Fruit fly (Drosophila melanogaster) Kc167 (cell line): Measurements from ENCODE around the gene CG10026.

Experiments used
- Myc ChIP-seq: fragments of >200 bp; optimal IDR thresholded peaks from 2 replicates; lab custom pipeline; 2017; ENCODE audit warnings: missing external identifiers
- Sin3A ChIP-seq: fragments of >200 bp; optimal IDR thresholded peaks from 2 replicates; lab custom pipeline; 2018; ENCODE audit warnings: missing external identifiers
- h ChIP-seq: fragments of >200 bp; optimal IDR thresholded peaks from 3 replicates; lab custom pipeline; 2018; ENCODE audit warnings: missing external identifiers
- insv ChIP-seq: fragments of >200 bp; optimal IDR thresholded peaks from 3 replicates; lab custom pipeline; 2018; ENCODE audit warnings: missing external identifiers
- psq ChIP-seq: fragments of >200 bp; optimal IDR thresholded peaks from 2 replicates; lab custom pipeline; 2017; ENCODE audit warnings: missing external identifiers
- ttk ChIP-seq: sonication (Bioruptor generic); optimal IDR thresholded peaks from 2 replicates; lab custom pipeline; 2017; ENCODE audit warnings: missing external identifiers

The CG10026 gene

DNA sequence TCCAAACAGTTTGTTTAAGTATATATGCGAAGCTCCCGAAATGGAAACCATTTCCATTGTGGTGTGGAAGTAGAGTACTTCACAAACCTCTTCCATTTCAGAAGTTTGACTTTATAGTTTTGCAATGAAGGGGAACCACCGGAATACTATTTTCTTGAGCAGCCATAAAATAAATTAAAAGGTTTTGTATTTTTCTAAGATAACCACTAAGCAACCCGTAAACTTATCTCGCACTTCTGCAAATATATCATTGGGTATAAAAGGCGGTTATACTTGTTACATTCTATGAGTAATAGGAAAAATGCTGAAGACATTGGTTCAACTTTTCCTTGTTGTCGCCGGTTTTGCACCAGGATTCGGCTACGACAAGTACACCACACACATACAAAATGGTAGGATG, 36.0 kb upstream of the CG10026 start, which contains the start of gene lectin-37Da:
Gene lectin-37Da (plus strand): TSS at position 301 of the 400 bp plus-strand sequence.
- TF ChIP-seq insv (lab: Kevin White, UChicago) (no peak), Sin3A (lab: Kevin White, UChicago) (no peak), psq (lab: Kevin White, UChicago) (no peak)

DNA sequence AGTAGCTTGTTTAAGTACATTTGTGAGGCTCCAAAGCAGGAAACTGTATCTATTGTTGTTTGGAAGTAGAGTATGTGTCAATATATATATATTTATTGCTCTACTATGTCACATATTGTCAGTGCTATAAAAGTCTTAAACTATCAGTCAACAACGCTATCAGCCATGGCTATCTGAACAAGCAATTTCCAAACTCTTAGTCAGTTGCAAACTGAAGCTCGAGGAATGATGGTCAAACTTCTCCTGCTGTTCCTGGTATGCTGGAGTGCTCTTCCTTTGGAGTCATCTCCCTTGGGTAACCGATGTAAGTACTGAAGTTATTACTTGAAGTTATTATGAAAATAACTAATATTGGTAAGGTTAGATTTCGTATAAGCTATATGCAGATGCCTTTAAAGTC, 35.2 kb upstream of the CG10026 start, which contains the start of gene lectin-37Db:
Gene lectin-37Db (plus strand): TSS at position 204 of the 400 bp plus-strand sequence.
- no peak for TF ChIP-seq insv (lab: Kevin White, UChicago)
- TF ChIP-seq h (lab: Kevin White, UChicago), result no peak
- TF ChIP-seq ttk (lab: Kevin White, UChicago), result no peak
- no peak for TF ChIP-seq Myc
- TF ChIP-seq Sin3A (lab: Kevin White, UChicago), result no peak
- no peak for TF ChIP-seq psq (lab: Kevin White, UChicago)

DNA sequence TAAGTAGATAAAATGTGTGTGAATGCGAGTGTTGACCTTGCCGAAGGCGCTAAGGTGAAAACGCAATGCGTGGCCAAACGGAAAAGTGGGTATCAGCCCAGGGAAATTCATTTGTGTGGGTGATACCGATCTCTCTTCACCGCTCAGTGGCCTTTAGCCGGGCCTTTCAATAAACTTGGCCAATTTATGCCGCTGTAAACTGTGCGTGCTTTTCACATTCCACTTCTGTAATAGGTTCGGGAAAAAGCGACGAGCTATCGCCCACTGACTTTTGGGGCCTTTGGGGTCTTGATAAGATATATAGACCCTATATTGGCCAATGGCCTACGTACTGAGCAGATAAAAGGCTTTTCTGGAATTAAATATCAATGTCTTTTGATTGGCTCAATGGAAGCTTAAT, 32.5 kb upstream of the CG10026 start:
- TF ChIP-seq ttk (lab: Kevin White, UChicago) (no peak), insv (lab: Kevin White, UChicago) (no peak)

DNA sequence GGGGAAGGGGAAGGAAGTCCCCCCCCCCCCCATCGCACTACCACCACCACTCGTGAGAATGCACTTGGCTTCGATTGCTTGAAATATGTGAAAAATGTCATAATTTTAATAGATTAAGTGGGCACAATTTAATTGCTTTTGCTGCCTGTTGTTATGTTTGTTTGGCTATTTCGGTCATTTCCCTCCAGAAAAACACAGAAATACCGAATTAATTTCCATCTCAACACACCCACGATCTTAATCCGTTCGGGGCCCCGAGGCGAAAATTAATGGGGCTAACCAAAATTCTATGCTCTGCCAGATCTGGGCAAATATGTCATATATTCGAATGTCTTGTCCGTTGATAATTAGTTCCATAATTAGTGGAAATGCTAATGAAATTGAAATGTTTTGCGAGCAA, 31.4 kb upstream of the CG10026 start:
- TF ChIP-seq h (lab: Kevin White, UChicago) (no peak), Sin3A (lab: Kevin White, UChicago) (no peak), insv (lab: Kevin White, UChicago) (no peak), Myc (no peak), psq (lab: Kevin White, UChicago) (no peak), ttk (lab: Kevin White, UChicago) (no peak)

DNA sequence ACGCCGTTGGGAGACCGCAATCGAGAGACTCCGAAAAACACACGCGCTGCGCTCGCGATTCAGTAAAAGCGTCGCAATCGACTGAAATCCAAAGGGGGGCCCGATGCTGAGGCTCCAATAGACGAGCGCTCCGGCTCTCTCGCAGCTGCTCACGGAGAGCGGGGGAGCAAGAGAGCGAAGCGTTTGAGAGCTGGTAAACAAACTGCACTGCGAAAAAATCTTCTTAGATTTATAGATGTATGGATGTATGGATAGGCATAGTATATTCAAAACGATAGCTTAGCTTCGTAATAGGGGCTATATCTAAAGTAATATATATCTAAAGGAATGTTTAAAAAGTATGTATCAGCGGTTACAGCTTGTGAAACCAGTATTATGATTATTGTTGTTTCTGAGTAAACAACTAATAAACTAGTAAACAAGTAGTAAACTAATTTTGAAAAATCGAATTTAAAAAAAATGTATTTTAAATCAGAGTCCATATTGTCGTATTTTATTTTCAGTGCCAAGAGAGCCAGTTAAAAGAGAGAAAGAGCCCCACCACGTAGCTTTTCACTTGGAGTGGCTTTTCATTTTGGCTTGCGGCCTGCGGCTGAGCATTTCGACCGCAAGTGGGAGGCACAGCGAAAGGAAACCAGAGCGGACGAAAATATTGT, 30.5 kb upstream of the CG10026 start, which contains the start of the genes Alp12 and CG13085:
Gene Alp12 (plus strand): TSS at position 584 of the 656 bp plus-strand sequence.
Gene CG13085 (plus strand): TSS at position 584 of the 656 bp plus-strand sequence.
- TF ChIP-seq h (lab: Kevin White, UChicago) (no peak), insv (lab: Kevin White, UChicago) (no peak), psq (lab: Kevin White, UChicago) (no peak), ttk (lab: Kevin White, UChicago) (no peak), Sin3A (lab: Kevin White, UChicago) (no peak), Myc (no peak)

DNA sequence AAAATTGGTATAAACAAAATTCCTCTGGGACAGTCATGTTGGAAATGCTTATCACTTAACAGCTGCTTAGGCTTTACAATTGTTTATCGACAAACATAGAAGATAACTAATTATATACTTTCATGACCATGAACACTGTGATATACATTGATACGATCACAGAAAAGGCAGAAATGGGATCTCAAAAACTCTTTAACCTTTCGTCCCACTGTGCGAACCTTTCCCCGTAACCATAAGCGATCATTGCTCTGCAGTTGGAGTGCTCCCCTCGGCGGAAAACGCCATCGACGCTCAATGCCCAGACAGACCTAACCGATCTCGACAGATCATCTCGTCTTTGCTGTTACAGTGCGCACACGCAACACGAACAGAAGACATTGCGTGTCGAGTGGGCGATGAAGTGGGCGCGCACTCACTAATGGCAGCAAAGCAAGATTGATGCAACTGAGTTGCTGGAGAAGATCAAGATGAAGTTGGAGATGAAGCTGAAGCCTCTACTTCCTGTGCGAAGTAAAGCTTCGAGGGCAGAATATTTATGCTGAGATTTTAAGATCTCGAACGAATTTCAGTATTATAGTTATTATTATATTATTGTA, 29.7 kb upstream of the CG10026 start:
- TF ChIP-seq insv (lab: Kevin White, UChicago) (no peak), Myc (no peak)

DNA sequence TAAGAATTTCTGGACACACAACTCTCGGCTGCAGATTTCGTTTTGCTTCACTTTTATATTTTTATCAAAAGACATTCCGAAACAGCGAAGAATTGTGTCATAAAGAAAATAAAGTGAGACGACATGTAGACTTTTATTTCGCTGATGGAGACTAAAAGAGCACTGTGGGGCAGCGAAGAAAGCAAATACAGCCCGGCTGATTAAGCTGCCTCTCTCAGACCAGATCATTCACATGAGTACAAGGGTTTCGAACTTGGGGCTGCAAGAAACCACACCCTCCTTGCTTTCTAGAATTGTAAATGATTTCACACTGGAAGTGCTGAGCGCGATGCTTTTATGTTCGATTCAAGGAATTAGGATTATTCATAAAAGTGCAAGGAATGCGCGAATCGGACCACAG, 29.0 kb upstream of the CG10026 start:
- no peak for TF ChIP-seq h (lab: Kevin White, UChicago)
- TF ChIP-seq Myc, result no peak
- no peak for TF ChIP-seq Sin3A (lab: Kevin White, UChicago)
- TF ChIP-seq ttk (lab: Kevin White, UChicago), result no peak
- TF ChIP-seq insv (lab: Kevin White, UChicago), result no peak
- no peak for TF ChIP-seq psq (lab: Kevin White, UChicago)

DNA sequence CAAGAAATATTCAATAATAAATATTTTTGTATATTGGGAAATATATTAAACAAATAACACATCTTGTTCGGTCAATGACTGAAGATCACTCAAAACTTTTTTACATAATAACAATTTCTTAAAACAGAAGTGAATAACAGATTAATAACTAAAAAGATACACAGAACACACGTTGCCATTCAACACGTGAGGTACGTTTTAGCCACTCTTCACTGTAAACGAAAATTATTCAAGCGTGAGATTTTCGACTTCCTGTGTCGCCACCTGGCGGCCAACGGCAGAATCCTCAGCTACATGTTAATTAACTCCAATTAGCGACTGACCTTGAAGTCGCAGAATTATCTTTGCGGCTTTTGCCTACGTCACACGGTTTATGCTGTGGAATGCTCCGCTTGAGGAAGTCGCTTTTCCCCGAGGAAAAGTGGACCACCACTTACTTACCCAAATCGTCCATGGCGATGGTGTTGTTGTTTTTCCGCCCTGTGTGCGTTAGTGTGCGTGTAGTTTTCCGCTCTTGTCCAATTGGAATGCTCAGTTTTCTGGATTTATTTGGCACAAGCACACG, 28.2 kb upstream of the CG10026 start:
- TF ChIP-seq insv (lab: Kevin White, UChicago) (no peak), h (lab: Kevin White, UChicago) (no peak), ttk (lab: Kevin White, UChicago) (no peak), psq (lab: Kevin White, UChicago) (no peak), Sin3A (lab: Kevin White, UChicago) (no peak), Myc (no peak)

DNA sequence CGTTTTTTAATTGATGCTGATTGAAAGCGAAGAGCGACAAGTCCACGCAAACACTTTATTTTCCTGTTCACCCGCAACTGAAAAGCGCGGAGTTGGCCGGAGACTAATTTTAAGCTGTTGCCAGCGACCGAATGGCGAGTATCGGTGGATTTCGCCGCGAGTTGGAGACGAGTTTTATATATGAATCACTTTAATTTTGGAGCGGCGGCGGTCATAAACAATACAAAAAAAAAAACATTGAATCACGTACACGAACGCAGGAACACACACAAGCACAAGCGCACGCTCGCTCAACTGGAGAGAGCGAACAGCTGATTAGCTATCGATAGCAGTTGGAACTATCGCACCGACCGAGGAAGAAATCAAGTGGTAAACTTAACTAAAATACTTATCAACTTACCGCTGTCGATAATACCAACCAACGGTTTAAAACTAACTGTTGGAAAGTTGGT, 27.7 kb upstream of the CG10026 start, which contains the start of gene Pax:
Gene Pax (minus strand): TSS at position 267 of the 452 bp plus-strand sequence.
- TF ChIP-seq Sin3A (lab: Kevin White, UChicago) (no peak), h (lab: Kevin White, UChicago) (no peak), insv (lab: Kevin White, UChicago) (no peak), ttk (lab: Kevin White, UChicago) (no peak), Myc (no peak)

DNA sequence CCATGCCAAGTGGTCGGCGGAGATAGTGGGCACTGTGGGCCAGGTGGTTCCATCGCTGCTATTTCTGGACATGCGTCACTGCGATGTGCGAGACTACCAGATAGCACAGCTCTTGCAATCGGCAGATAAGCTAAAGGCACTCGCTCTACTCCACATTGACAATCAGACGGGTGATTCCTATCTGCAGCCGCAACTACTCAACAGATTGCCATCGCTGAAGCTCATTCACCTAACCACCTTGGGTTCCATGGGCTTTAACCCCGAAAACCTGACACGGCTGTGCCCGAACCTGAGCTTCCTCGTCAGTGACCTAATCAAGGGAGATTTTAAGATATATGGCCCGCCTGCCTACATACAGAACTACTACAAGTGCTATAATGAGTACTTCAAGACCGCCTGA, 24.3 kb upstream of the CG10026 start:
- TF ChIP-seq h (lab: Kevin White, UChicago), result no peak
- TF ChIP-seq ttk (lab: Kevin White, UChicago), result no peak
- TF ChIP-seq Sin3A (lab: Kevin White, UChicago), result no peak
- no peak for TF ChIP-seq insv (lab: Kevin White, UChicago)
- no peak for TF ChIP-seq psq (lab: Kevin White, UChicago)
- no peak for TF ChIP-seq Myc

DNA sequence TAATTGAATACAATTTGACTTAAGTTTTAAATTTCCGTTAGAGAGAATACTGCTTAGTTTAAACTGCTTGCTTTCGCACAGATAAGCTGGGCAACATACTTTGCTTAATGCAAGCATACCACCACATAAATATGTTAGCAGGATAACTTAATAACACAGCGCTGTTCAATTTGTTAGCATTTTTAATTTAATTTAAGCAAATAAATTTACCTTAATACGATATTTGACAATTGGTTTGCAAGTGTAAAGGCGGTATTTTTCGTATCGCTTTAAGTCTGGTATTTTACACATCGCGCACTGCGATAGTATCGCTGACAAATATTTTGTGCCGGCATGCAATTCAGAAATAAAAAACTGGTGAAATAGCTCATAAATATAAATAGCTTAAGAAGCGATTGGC, 23.7 kb upstream of the CG10026 start, which contains the start of gene RtcB:
Gene RtcB (plus strand): TSS at position 301 of the 400 bp plus-strand sequence.
- TF ChIP-seq Sin3A (lab: Kevin White, UChicago), result no peak
- no peak for TF ChIP-seq h (lab: Kevin White, UChicago)
- TF ChIP-seq ttk (lab: Kevin White, UChicago), result no peak
- no peak for TF ChIP-seq Myc
- TF ChIP-seq insv (lab: Kevin White, UChicago), result no peak
